Worm (Caenorhabditis elegans) whole organism, L4/young adult: Measurements from ENCODE around the gene srp-8.

Experiments used
- W03F9.2 ChIP-seq: fragments of 150-350 bp; optimal IDR thresholded peaks from 2 replicates; lab custom pipeline; 2014; ENCODE audit warnings: missing biosample characterization, missing genetic modification characterization
- dao-5 ChIP-seq: sonication (generic microtip); optimal IDR thresholded peaks from 2 replicates; lab custom pipeline; 2016; ENCODE audit warnings: missing genotype, missing genetic modification characterization, moderate library complexity, missing compliant biosample characterization
- him-1 ChIP-seq: sonication (generic microtip); optimal IDR thresholded peaks from 2 replicates; lab custom pipeline; 2016; ENCODE audit warnings: missing genotype, missing genetic modification reagents, missing genetic modification characterization, missing compliant biosample characterization

- TF ChIP-seq him-1 (tag; lab: Kevin White, UChicago) (no peak), dao-5 (tag; lab: Kevin White, UChicago) (no peak), W03F9.2 (tag; lab: Kevin White, UChicago) (no peak)
These were observed 6.5 kb downstream of the srp-8 start, which contains the start of gene F20D6.12 for ce11 chrV:8190016-8190415.
